Fruit fly (Drosophila melanogaster): ENCODE measurements around the gene CG34129.
A peak's percentile ranks its signal among the peaks of the same experiment; 100 is the strongest.

dm6 chr3R:26185201-26185688 lies 5.8 kb downstream of the CG34129 start, which contains the start of gene CG31086:
- TF ChIP-seq nom (GFP tag; optimal IDR thresholded peaks at IDR 0.05), result no peak
- TF ChIP-seq hkb (optimal IDR thresholded peaks at IDR 0.05), result no peak
- no peak for TF ChIP-seq hkb (GFP tag; IDR thresholded peaks at IDR 0.05)
- TF ChIP-seq otp (GFP tag; IDR thresholded peaks at IDR 0.05), result no peak
- no peak for TF ChIP-seq chinmo (GFP tag; IDR thresholded peaks at IDR 0.05; ENCODE audit: partially characterized antibody)
- TF ChIP-seq Xrp1 (GFP tag; IDR thresholded peaks at IDR 0.05), result no peak
- peak; percentile 49 for TF ChIP-seq CG10543 (GFP tag; optimal IDR thresholded peaks at IDR 0.05)

Data from whole organism, embryonic.